Worm (Caenorhabditis elegans) whole organism, L2 larva: ENCODE measurements around the gene R10E8.5.

Source experiments
- Y55F3AM.14 ChIP-seq: fragments of 200-800 bp; sonication (Bioruptor generic); optimal IDR thresholded peaks from 2 replicates; lab custom pipeline; 2018; ENCODE audit warnings: mild to moderate bottlenecking, missing genetic modification characterization, missing compliant biosample characterization
- lin-13 ChIP-seq: fragments of 150-350 bp; optimal IDR thresholded peaks from 2 replicates; lab custom pipeline; 2014; ENCODE audit warnings: missing biosample characterization, missing genetic modification reagents, missing genetic modification characterization
- lin-39 ChIP-seq: fragments of 150-350 bp; optimal IDR thresholded peaks from 2 replicates; lab custom pipeline; 2014; ENCODE audit warnings: missing biosample characterization, missing genetic modification reagents, missing genetic modification characterization
- nhr-11 ChIP-seq: fragments of 150-350 bp; optimal IDR thresholded peaks from 2 replicates; lab custom pipeline; 2014; ENCODE audit warnings: missing biosample characterization, missing genetic modification characterization
- nhr-12 ChIP-seq: fragments of 150-350 bp; optimal IDR thresholded peaks from 2 replicates; lab custom pipeline; 2014; ENCODE audit warnings: missing biosample characterization, missing genetic modification characterization
- nhr-25 ChIP-seq: fragments of 150-350 bp; sonication (generic microtip); optimal IDR thresholded peaks from 3 replicates; lab custom pipeline; 2014; ENCODE audit warnings: missing biosample characterization, missing genetic modification characterization
- sma-9 ChIP-seq, 2 experiments: fragments of 150-350 bp in 1 of 2; sonication (generic microtip) in 1 of 2; optimal IDR thresholded peaks; 2 replicates each; lab custom pipeline; 2014 to 2016; ENCODE audit warnings: missing genetic modification characterization in 2 of 2, mild to moderate bottlenecking in 1 of 2, missing biosample characterization in 1 of 2, missing compliant biosample characterization in 1 of 2, missing genetic modification reagents in 1 of 2, moderate library complexity in 1 of 2
- snpc-4 ChIP-seq: fragments of 150-350 bp; optimal IDR thresholded peaks from 2 replicates; lab custom pipeline; 2014; ENCODE audit warnings: missing biosample characterization, missing genetic modification characterization
- unc-62 ChIP-seq: fragments of 150-350 bp; optimal IDR thresholded peaks from 2 replicates; lab custom pipeline; 2014; ENCODE audit warnings: missing biosample characterization, missing genetic modification reagents, missing genetic modification characterization

DNA sequence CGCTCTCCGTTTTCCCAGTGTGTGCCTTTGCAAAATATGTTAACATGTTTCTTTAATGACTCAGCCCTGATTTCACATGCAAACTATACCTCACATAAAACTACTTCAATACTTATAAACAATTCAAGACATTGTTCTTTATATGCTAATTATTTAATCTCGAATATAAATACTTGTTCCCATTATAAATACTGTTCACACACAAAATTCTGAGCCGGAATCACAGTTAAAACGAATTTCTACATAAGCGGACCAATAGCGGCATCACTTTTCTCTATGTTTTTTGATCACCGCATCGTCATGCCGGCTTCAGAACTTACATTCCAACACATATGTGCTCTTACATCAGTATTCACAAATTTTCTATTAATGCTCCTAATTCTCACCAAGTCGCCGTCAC, at the start of gene R10E8.5:
- TF ChIP-seq unc-62 (no peak), Y55F3AM.14 (GFP tag; lab: Kevin White, UChicago) (no peak), sma-9 (GFP tag; optimal IDR thresholded peaks at IDR 0.05; lab: Kevin White, UChicago) (no peak), sma-9 (tag; optimal IDR thresholded peaks at IDR 0.05; lab: Kevin White, UChicago) (no peak), lin-13 (GFP tag; lab: Kevin White, UChicago) (no peak), nhr-11 (tag; lab: Kevin White, UChicago) (no peak), lin-39 (tag; lab: Kevin White, UChicago) (no peak), snpc-4 (tag; lab: Kevin White, UChicago) (no peak), nhr-25 (tag; lab: Kevin White, UChicago) (no peak), nhr-12 (tag; lab: Kevin White, UChicago) (no peak)
